Worm (Caenorhabditis elegans) whole organism, L4/young adult: ENCODE data around the gene R02E12.5.

Source experiments
- W03F9.2 ChIP-seq: fragments of 150-350 bp; optimal IDR thresholded peaks from 2 replicates; lab custom pipeline; 2014; ENCODE audit warnings: missing biosample characterization, missing genetic modification characterization
- dao-5 ChIP-seq: sonication (generic microtip); optimal IDR thresholded peaks from 2 replicates; lab custom pipeline; 2016; ENCODE audit warnings: missing genotype, missing genetic modification characterization, moderate library complexity, missing compliant biosample characterization
- him-1 ChIP-seq: sonication (generic microtip); optimal IDR thresholded peaks from 2 replicates; lab custom pipeline; 2016; ENCODE audit warnings: missing genotype, missing genetic modification reagents, missing genetic modification characterization, missing compliant biosample characterization

The R02E12.5 gene

DNA sequence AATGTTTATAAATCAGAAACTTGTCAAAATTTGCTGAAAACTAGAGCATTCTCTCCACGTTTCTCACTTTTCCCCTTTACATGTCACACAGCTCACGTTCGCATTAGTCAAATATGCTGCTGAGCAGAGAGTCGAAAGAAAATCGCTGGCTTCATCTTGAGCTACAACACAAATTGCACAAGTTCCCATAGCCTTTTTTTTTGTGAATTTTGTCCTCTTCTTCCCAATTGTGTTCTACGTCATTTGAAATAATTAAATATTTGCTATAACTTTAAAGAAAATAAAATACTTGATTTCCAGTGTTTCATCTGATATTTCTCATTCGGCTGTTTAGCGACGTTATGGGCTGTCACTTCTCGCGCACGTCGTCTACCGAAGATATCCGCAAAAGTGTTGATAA, at the start of gene R02E12.5:
Gene R02E12.5 (plus strand): TSS at position 301 of the 400 bp plus-strand sequence.
- TF ChIP-seq him-1 (tag; lab: Kevin White, UChicago), result no peak
- TF ChIP-seq dao-5 (tag; lab: Kevin White, UChicago), result no peak
- no peak for TF ChIP-seq W03F9.2 (tag; lab: Kevin White, UChicago)

DNA sequence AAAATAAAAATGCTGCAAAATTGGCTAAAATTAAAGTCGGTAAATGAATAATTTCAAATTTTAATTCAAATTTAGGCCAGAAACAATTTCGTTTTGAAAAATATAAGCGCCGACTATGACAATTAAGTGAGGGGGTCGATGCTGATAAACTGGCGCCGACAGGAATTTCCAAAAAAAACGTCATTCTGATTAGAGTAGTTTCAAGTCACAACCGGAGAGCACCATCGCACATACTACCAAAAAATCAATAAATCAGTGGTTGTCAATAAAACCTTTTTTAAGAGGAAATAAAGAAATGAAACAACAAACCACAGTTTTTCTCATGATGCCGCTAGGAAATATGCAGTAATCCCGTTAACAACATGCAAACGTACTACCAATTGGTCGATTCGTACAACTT, 48.1 kb upstream of the R02E12.5 start:
- TF ChIP-seq dao-5 (tag; lab: Kevin White, UChicago), result no peak
- no peak for TF ChIP-seq him-1 (tag; lab: Kevin White, UChicago)
- TF ChIP-seq W03F9.2 (tag; lab: Kevin White, UChicago), result no peak

DNA sequence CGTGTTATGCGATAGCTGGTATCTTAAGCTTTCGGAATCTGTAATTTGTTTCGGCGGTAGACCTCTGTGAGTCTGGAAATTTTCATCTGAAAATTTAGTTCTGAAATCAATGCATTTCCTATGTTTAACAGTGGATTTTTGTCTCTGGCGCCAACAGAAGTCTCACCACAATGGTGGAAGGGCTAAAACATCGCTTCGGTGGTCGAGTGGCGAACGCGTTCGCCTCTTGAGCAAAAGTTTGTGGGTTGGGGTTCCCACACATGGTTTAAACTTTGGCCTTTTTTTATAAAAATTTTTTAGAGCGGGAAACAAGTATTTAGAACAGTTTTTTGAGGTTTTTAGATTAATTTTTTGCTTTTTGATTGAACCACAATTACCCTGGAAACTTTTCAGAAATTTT, 47.4 kb upstream of the R02E12.5 start:
- TF ChIP-seq him-1 (tag; lab: Kevin White, UChicago) (no peak), dao-5 (tag; lab: Kevin White, UChicago) (no peak), W03F9.2 (tag; lab: Kevin White, UChicago) (no peak)

DNA sequence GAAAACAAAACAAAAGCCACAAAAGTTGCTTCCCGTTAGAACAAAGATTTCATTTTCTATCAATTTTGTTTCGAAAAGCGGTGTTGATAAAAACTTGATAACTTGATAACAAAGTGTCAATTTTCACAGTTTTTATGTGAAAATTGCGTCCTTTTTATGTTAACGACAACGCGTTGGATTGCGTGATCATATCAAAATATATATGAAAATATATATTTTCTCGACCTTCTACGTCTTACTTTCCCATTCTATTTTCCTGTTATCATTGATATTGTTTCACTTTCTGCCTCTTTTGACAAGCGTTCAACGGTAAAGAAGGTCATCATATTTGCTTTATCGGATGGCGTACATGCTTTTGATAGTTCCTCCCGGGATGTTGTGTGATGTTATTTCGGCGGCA, 44.4 kb upstream of the R02E12.5 start:
- TF ChIP-seq him-1 (tag; lab: Kevin White, UChicago) (no peak), W03F9.2 (tag; lab: Kevin White, UChicago) (no peak), dao-5 (tag; lab: Kevin White, UChicago) (no peak)

DNA sequence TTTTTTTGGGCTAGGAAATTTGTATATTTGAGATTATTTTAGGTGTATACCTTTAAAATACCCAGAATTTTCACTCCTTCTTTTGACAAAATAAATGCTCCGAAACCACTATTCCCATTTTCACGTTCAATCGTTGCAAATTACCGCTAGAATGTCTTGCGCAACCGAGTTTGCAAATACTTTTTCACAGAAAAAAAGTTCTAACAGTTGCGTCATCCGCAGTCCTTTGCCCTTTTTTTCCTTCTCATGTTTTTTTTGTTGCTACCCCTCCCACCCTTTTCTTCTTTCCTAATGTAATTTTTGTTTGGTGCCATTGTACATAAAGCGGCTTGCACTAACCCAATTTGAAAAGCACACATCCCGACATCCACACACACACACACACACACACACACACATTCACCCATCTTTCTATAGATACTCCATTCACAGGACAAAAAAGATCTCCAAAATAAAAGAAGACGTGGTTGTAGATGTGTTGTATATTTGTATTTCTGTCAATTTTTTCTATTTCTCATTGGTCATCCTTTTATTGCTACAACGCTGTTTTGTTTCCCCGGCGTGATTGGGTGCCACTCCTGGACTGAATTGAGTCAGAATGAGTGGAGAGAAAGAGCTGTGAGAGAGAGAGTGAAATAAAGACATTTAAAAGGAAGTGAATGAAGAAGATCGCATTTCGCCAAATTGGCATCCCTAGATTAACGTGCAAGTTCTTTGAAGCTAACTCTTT, 39.5 kb upstream of the R02E12.5 start:
- TF ChIP-seq dao-5 (tag; lab: Kevin White, UChicago) (no peak), W03F9.2 (tag; lab: Kevin White, UChicago) (no peak), him-1 (tag; lab: Kevin White, UChicago) (no peak)

DNA sequence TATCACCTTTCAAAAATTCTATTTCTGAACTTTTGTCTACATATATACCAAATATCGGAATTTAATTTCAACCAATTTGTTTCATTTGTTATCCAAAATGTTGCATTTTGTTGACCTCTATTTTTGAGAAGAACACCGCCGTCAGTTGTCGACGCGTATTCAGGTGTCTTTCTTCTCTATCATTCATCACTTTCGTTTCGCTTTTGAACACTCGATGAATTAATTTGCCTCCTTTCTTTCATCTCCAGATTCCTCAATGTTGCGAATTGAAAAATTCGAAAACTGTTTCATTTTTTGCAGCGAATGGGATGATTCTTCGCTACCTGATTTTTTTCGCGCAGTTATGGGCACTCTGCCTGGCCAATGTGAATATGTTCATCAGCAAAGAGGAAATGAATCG, 38.9 kb upstream of the R02E12.5 start, which contains the start of gene lin-18:
Gene lin-18 (plus strand): TSS at position 301 of the 400 bp plus-strand sequence.
- TF ChIP-seq him-1 (tag; lab: Kevin White, UChicago) (no peak), dao-5 (tag; lab: Kevin White, UChicago) (no peak), W03F9.2 (tag; lab: Kevin White, UChicago) (no peak)

DNA sequence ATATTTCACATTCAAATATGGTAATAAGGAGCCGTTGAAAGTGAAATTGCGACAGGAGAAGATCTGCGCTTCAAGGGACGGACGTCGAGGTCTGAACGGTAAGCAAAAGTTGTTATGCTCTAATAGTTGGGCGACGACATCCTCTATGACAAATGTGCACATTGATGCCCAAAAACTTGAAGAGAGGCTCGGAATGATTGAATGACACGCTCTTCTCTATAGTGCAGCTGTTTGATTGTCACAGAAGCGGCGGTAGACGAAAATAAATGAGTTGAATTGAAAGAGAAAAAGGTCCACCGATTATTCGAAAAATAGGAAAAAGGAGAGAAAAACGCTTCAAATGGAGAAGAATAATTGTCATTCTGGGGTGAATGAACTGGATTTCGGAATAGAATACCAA, 37.9 kb upstream of the R02E12.5 start:
- TF ChIP-seq dao-5 (tag; lab: Kevin White, UChicago) (no peak), W03F9.2 (tag; lab: Kevin White, UChicago) (no peak), him-1 (tag; lab: Kevin White, UChicago) (no peak)

DNA sequence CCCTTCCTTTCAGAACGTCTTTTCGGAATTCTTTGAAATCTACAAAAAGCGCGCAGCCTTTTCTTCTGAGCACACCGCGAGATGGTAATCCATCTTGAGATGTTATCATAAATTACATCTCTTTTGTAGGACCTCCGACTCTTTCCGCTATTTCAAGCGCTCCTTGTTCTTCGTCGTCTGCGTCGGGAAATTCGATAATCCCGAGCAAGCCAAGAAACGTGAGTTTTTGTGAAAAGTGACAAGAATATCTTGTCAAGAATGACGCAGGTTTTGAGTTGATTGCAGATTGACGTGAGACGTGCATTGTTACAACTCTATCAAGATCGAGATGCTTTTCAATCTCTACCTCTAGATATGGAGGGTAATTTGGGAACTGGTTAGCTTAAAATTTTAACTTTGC, 36.8 kb upstream of the R02E12.5 start:
- TF ChIP-seq him-1 (tag; lab: Kevin White, UChicago), result no peak
- TF ChIP-seq W03F9.2 (tag; lab: Kevin White, UChicago), result no peak
- TF ChIP-seq dao-5 (tag; lab: Kevin White, UChicago), result no peak

DNA sequence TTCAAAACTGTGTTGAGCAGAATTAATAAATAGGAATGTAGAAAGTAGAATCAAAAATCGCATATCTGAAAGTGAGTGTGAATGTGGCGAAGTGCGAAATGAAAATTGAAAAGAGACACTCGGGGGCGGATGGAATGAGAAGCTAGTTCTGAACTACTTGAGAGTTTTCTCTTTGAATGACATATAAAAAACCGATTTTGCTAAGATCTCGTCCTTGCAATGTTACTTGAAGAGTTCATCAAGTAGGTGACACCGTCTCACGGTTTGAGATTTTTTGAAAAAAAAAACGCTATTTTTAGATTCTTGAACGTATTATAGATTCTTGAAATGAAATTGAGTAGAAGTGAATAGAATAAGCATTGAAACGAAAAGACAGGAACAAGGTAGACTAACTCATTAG, 30.8 kb upstream of the R02E12.5 start, which contains the start of gene C16B8.2:
Gene C16B8.2 (minus strand): TSS at position 101 of the 400 bp plus-strand sequence.
- TF ChIP-seq W03F9.2 (tag; lab: Kevin White, UChicago), result no peak
- no peak for TF ChIP-seq him-1 (tag; lab: Kevin White, UChicago)
- no peak for TF ChIP-seq dao-5 (tag; lab: Kevin White, UChicago)

DNA sequence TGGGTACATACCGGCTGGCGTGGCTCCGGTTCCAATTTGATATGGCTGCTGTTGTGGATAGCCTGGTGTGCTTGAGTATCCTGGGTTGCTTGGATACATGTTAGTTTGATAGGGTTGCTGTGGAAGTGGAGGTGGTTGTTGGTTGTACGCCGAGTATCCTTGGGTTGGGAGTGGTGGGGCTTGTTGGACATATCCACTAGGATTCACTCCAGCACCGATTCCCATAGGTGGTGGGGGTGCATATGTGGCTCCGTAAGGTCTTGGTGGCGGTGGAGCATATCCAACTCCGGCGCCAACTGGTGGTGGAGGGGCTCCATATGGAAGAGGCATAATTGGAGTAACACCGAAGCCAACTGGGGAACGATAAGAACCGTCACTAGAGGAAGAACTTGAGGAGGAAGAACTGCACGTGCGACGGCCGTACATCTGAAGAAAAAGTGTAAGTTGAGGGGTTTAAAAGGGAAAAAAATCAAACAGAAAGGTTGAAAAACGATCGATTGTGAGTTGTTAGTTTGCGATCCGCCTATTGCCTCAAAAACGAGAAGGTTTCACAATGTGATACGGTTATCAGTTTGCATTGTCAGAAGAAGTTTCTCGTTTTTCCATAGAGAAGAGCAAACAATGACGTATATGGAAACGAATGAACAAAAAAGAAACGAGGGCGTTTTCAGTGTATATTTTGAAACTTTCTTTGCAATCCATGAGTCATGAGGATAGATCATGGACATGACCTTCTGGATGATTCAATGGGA, 28.8 kb upstream of the R02E12.5 start, which contains the start of gene C16B8.3:
Gene C16B8.3 (minus strand): TSS at position 426 of the 752 bp plus-strand sequence.
- peak; percentile 2 for TF ChIP-seq W03F9.2 (tag; lab: Kevin White, UChicago)
- TF ChIP-seq dao-5 (tag; lab: Kevin White, UChicago), result no peak
- TF ChIP-seq him-1 (tag; lab: Kevin White, UChicago), result no peak

DNA sequence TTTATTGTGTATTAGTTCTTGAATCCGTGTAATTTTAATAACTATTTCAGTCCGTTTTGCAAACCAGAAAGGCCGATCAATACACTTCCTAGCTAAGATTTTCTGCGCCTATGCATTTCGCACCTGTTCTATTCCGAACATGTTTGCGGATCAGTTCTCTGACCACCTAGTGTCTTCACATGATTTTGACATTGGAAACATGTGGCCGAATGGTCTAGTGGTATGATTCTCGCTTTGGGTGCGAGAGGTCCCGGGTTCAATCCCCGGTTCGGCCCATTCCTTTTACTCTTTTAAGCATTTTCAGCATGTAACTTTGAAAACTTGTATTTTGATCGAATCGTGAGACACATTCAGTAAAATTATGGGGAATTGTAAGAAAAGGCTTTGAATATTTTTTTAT, 27.8 kb upstream of the R02E12.5 start:
- TF ChIP-seq dao-5 (tag; lab: Kevin White, UChicago), result no peak
- TF ChIP-seq him-1 (tag; lab: Kevin White, UChicago), result no peak
- TF ChIP-seq W03F9.2 (tag; lab: Kevin White, UChicago), result no peak

DNA sequence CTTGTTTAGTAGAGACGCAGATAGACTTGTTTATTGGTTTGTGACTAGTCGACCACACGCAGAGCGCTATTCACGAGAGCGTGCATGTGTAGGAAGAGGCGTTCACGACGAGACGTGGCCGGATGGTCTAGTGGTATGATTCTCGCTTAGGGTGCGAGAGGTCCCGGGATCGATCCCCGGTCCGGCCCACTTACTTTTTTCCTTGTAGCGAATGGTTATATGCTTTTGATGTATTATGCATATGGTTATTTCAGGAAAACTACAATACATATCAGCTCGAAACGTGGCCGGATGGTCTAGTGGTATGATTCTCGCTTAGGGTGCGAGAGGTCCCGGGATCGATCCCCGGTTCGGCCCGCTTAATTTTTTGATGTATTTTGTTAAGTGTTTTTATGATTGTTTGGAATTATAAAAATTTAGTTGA, 27.1 kb upstream of the R02E12.5 start:
- TF ChIP-seq dao-5 (tag; lab: Kevin White, UChicago) (peak; percentile 69), W03F9.2 (tag; lab: Kevin White, UChicago) (no peak), him-1 (tag; lab: Kevin White, UChicago) (peak; percentile 65)

DNA sequence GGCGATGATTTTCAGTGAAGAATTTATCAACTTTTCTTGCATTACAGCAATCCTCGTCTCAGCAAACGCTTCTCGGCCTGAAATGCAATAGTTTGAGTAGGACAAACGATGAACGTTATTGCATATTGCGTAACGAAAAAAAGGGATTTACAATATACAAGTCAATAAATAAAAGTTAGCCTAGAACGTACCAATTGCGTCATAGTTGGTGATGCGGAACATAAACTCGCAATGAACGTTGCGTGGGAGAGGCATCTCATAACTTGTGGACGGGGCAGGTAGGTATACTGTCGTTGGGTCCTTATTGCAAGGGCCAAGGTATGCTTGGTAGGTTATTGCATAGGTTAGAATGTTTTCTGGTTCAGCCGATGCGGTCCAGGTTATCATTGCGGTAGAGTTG, 26.4 kb upstream of the R02E12.5 start:
- TF ChIP-seq him-1 (tag; lab: Kevin White, UChicago) (no peak), W03F9.2 (tag; lab: Kevin White, UChicago) (no peak), dao-5 (tag; lab: Kevin White, UChicago) (no peak)
